Fruit fly (Drosophila melanogaster) whole organism, wandering third instar larva: ENCODE measurements around the gene CG11686.

Source experiments
- Dif ChIP-seq: fragments of 200-275, 200-300 bp; sonication (Bioruptor generic); optimal IDR thresholded peaks from 2 replicates; lab custom pipeline; 2018; ENCODE audit warnings: missing biosample characterization, missing genetic modification characterization; ENCODE audit not compliant: partially characterized antibody
- GATAd ChIP-seq: sonication (Bioruptor generic); optimal IDR thresholded peaks from 2 replicates; lab custom pipeline; 2016; ENCODE audit warnings: missing biosample characterization, missing genetic modification characterization
- Hnf4 ChIP-seq: fragments of 200-800 bp; sonication (Bioruptor generic); optimal IDR thresholded peaks from 2 replicates; lab custom pipeline; 2016; ENCODE audit warnings: missing biosample characterization, mild to moderate bottlenecking, missing genetic modification characterization
- OdsH ChIP-seq: fragments of 200-800 bp; sonication (Bioruptor generic); optimal IDR thresholded peaks from 2 replicates; lab custom pipeline; 2016; ENCODE audit warnings: missing biosample characterization, mild to moderate bottlenecking, missing genetic modification characterization
- Vsx2 ChIP-seq: fragments of 200-300, 225-300 bp; sonication (Bioruptor generic); optimal IDR thresholded peaks from 2 replicates; lab custom pipeline; 2018; ENCODE audit warnings: missing biosample characterization, missing genetic modification characterization; ENCODE audit not compliant: partially characterized antibody
- dmrt93B ChIP-seq: fragments of 200-800 bp; sonication (Bioruptor generic); optimal IDR thresholded peaks from 2 replicates; lab custom pipeline; 2018; ENCODE audit warnings: missing biosample characterization, mild to moderate bottlenecking, missing genetic modification characterization
- fru ChIP-seq: fragments of 200-800 bp; sonication (Bioruptor generic); optimal IDR thresholded peaks from 3 replicates; lab custom pipeline; 2016; ENCODE audit warnings: missing biosample characterization, mild to moderate bottlenecking, missing genetic modification characterization
- h ChIP-seq: fragments of 200-800 bp; sonication (Bioruptor generic); optimal IDR thresholded peaks from 3 replicates; lab custom pipeline; 2016; ENCODE audit warnings: missing biosample characterization, mild to moderate bottlenecking, missing genetic modification characterization
- pan ChIP-seq: fragments of >200 bp; optimal IDR thresholded peaks from 2 replicates; lab custom pipeline; 2017
- rgr ChIP-seq: fragments of 200-800 bp; sonication (Bioruptor generic); optimal IDR thresholded peaks from 3 replicates; lab custom pipeline; 2016; ENCODE audit warnings: missing biosample characterization, mild to moderate bottlenecking, missing genetic modification characterization
- tai ChIP-seq: sonication (Bioruptor generic); optimal IDR thresholded peaks from 2 replicates; lab custom pipeline; 2016; ENCODE audit warnings: missing biosample characterization, missing genetic modification characterization
- usp ChIP-seq: fragments of >200 bp; optimal IDR thresholded peaks from 2 replicates; lab custom pipeline; 2017; ENCODE audit warnings: missing biosample characterization, missing genetic modification characterization
- woc ChIP-seq: sonication (Bioruptor generic); optimal IDR thresholded peaks from 2 replicates; lab custom pipeline; 2016; ENCODE audit warnings: missing biosample characterization, mild to moderate bottlenecking, missing genetic modification characterization

DNA sequence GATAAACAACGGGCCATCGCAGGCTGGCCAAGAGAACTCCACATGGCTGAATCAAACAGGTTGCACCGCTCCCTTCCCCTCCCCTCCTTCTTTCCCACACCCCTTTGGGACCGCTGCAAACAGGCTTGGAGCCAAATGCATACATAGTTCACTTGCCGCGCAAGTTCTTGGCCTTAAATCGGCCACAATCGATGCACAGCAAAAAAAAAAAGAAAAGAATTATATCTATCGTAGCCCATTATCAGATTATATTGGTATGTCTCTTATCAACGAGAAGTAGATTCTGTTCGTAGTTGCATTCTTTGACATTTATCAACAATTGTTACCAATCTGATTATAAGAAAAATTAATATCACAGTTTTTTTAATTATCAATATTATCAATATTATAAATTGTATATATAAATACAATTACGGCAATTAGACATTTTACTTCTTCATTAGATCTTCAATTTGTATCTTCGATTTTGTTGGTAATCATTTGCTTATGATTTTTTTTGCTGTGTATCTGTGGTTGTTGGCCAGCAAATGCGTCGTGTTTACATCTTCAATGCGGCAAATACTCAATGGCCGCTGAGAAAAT is 45.3 kb downstream of the CG11686 start:
- TF ChIP-seq rgr (GFP tag; lab: Kevin White, UChicago) (peak; percentile 78), pan (lab: Kevin White, UChicago) (no peak), h (GFP tag; lab: Kevin White, UChicago) (peak; percentile 61), usp (GFP tag; lab: Kevin White, UChicago) (no peak), Dif (peak; percentile 79), fru (peak; percentile 78), tai (GFP tag; lab: Kevin White, UChicago) (no peak), OdsH (GFP tag; lab: Kevin White, UChicago) (peak; percentile 85), Hnf4 (GFP tag; lab: Kevin White, UChicago) (peak; percentile 37), GATAd (GFP tag; lab: Kevin White, UChicago) (no peak), Vsx2 (GFP tag; lab: Kevin White, UChicago) (peak; percentile 71), woc (peak; percentile 36), dmrt93B (GFP tag; lab: Kevin White, UChicago) (peak; percentile 72)
